Fruit fly (Drosophila melanogaster): ENCODE data around the gene PIG-F.

DNA sequence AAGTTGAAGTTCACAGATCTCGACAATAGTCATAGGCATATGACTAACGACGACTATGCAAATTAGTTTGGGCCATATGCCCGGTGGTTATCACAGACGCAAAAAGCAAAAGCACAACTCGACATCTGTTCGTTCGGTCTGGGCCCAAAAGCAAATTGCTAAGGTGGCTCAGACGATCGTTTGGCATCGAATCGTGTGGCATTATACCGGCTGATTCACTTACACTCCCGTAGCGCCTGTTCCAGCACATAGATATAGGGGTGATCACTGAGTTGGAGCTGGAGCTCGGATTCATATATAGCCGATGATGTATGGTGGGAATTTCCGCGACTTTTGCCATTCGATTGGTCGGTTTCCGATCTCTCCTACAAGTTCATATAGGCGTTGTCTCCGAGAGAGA is 46.1 kb upstream of the PIG-F start:
- TF ChIP-seq EcR (GFP tag; optimal IDR thresholded peaks at IDR 0.05): no peak
- no peak for TF ChIP-seq CG10348 (GFP tag; IDR thresholded peaks at IDR 0.05)
- TF ChIP-seq Snoo (tag; optimal IDR thresholded peaks at IDR 0.05): no peak

All from whole organism, pupa.